Worm (Caenorhabditis elegans) whole organism, L3 larva: Measurements from ENCODE around the gene W07G4.8.

Source experiments
- R02D3.7 ChIP-seq: fragments of 150-350 bp; optimal IDR thresholded peaks from 2 replicates; lab custom pipeline; 2014; ENCODE audit warnings: missing biosample characterization, missing genetic modification characterization
- ZK546.5 ChIP-seq: sonication (generic microtip); optimal IDR thresholded peaks from 2 replicates; lab custom pipeline; 2017; ENCODE audit warnings: missing biosample characterization, missing genetic modification characterization
- aly-2 ChIP-seq: fragments of 150-350 bp; optimal IDR thresholded peaks from 2 replicates; lab custom pipeline; 2014; ENCODE audit warnings: missing biosample characterization, missing genetic modification characterization
- ama-1 ChIP-seq: fragments of 150-350 bp; optimal IDR thresholded peaks from 2 replicates; lab custom pipeline; 2018
- ceh-16 ChIP-seq: sonication (generic microtip); optimal IDR thresholded peaks from 2 replicates; lab custom pipeline; 2017; ENCODE audit warnings: missing biosample characterization, missing genetic modification characterization
- ceh-28 ChIP-seq: fragments of 150-350 bp; optimal IDR thresholded peaks from 2 replicates; lab custom pipeline; 2014; ENCODE audit warnings: missing biosample characterization, missing genetic modification reagents, missing genetic modification characterization
- ceh-82 ChIP-seq: fragments of 150-350 bp; optimal IDR thresholded peaks from 2 replicates; lab custom pipeline; 2014; ENCODE audit warnings: missing biosample characterization, missing genetic modification characterization
- ceh-9 ChIP-seq: sonication (generic microtip); optimal IDR thresholded peaks from 2 replicates; lab custom pipeline; 2018; ENCODE audit warnings: missing biosample characterization, missing genetic modification characterization
- daf-12 ChIP-seq: fragments of 150-350 bp; optimal IDR thresholded peaks from 2 replicates; lab custom pipeline; 2014; ENCODE audit warnings: missing biosample characterization, missing genetic modification reagents, missing genetic modification characterization
- egl-27 ChIP-seq: sonication (generic microtip); optimal IDR thresholded peaks from 4 replicates; lab custom pipeline; 2017; ENCODE audit warnings: missing biosample characterization, missing genetic modification reagents, missing genetic modification characterization
- egl-5 ChIP-seq: fragments of 150-350 bp; optimal IDR thresholded peaks from 2 replicates; lab custom pipeline; 2017; ENCODE audit warnings: missing biosample characterization, missing genetic modification reagents, missing genetic modification characterization, inconsistent platforms
- elt-2 ChIP-seq: sonication (generic microtip); optimal IDR thresholded peaks from 2 replicates; lab custom pipeline; 2016; ENCODE audit warnings: missing genetic modification reagents, mild to moderate bottlenecking, missing genetic modification characterization, missing compliant biosample characterization
- elt-3 ChIP-seq, 3 experiments: fragments of 150-350 bp in 1 of 3; sonication (generic microtip) in 2 of 3; optimal IDR thresholded peaks; 2 replicates in 2 of 3; 4 replicates in 1 of 3; lab custom pipeline; 2014 to 2017; ENCODE audit warnings: missing biosample characterization in 3 of 3, missing genetic modification characterization in 3 of 3
- fkh-10 ChIP-seq: sonication (generic microtip); optimal IDR thresholded peaks from 2 replicates; lab custom pipeline; 2017; ENCODE audit warnings: missing biosample characterization, missing genetic modification reagents, missing genetic modification characterization
- fkh-2 ChIP-seq: fragments of 150-350 bp; optimal IDR thresholded peaks from 2 replicates; lab custom pipeline; 2014; ENCODE audit warnings: missing biosample characterization, missing genetic modification reagents, missing genetic modification characterization
- fos-1 ChIP-seq: fragments of 150-350 bp; optimal IDR thresholded peaks from 2 replicates; lab custom pipeline; 2014; ENCODE audit warnings: missing biosample characterization, missing genetic modification characterization
- hmg-11 ChIP-seq: sonication (generic microtip); optimal IDR thresholded peaks from 2 replicates; lab custom pipeline; 2016; ENCODE audit warnings: missing genetic modification characterization, missing compliant biosample characterization
- jun-1 ChIP-seq: fragments of 150-350 bp; optimal IDR thresholded peaks from 2 replicates; lab custom pipeline; 2014; ENCODE audit warnings: missing biosample characterization, missing genetic modification reagents, missing genetic modification characterization
- lin-15B ChIP-seq: fragments of 150-350 bp; optimal IDR thresholded peaks from 2 replicates; lab custom pipeline; 2014; ENCODE audit warnings: missing biosample characterization, missing genetic modification characterization
- lin-39 ChIP-seq: fragments of 150-350 bp; optimal IDR thresholded peaks from 2 replicates; lab custom pipeline; 2018; ENCODE audit warnings: missing biosample characterization, missing genetic modification reagents, missing genetic modification characterization
- lsy-12 ChIP-seq: sonication (generic microtip); optimal IDR thresholded peaks from 2 replicates; lab custom pipeline; 2016; ENCODE audit warnings: mild to moderate bottlenecking, missing genetic modification characterization, missing compliant biosample characterization
- mml-1 ChIP-seq: fragments of 150-350 bp; sonication (generic microtip); optimal IDR thresholded peaks from 3 replicates; lab custom pipeline; 2014; ENCODE audit warnings: missing biosample characterization, missing genetic modification characterization
- nfya-1 ChIP-seq: sonication (generic microtip); optimal IDR thresholded peaks from 2 replicates; lab custom pipeline; 2017; ENCODE audit warnings: missing genetic modification characterization, mild to moderate bottlenecking, missing compliant biosample characterization, antibody characterized with exemption, moderate library complexity; ENCODE audit not compliant: insufficient read depth
- nhr-11 ChIP-seq: fragments of 150-350 bp; optimal IDR thresholded peaks from 2 replicates; lab custom pipeline; 2014; ENCODE audit warnings: missing biosample characterization, missing genetic modification characterization
- nhr-12 ChIP-seq: fragments of 150-350 bp; optimal IDR thresholded peaks from 2 replicates; lab custom pipeline; 2014; ENCODE audit warnings: missing biosample characterization, missing genetic modification characterization
- nhr-23 ChIP-seq: fragments of 150-350 bp; optimal IDR thresholded peaks from 2 replicates; lab custom pipeline; 2014; ENCODE audit warnings: missing biosample characterization, missing genetic modification reagents, missing genetic modification characterization
- nhr-237 ChIP-seq: fragments of 150-350 bp; optimal IDR thresholded peaks from 2 replicates; lab custom pipeline; 2014; ENCODE audit warnings: missing biosample characterization, missing genetic modification characterization
- nhr-25 ChIP-seq: sonication (generic microtip); optimal IDR thresholded peaks from 2 replicates; lab custom pipeline; 2017; ENCODE audit warnings: missing biosample characterization, missing genetic modification characterization
- nhr-28 ChIP-seq: fragments of 150-350 bp; optimal IDR thresholded peaks from 2 replicates; lab custom pipeline; 2014; ENCODE audit warnings: missing biosample characterization, missing genetic modification characterization
- nhr-43 ChIP-seq: sonication (generic microtip); optimal IDR thresholded peaks from 2 replicates; lab custom pipeline; 2016; ENCODE audit warnings: mild to moderate bottlenecking, missing genetic modification characterization, missing compliant biosample characterization; ENCODE audit not compliant: poor library complexity, severe bottlenecking
- nhr-67 ChIP-seq: fragments of 150-350 bp; optimal IDR thresholded peaks from 2 replicates; lab custom pipeline; 2014; ENCODE audit warnings: missing biosample characterization, missing genetic modification characterization
- nhr-76 ChIP-seq: fragments of 150-350 bp; sonication (generic microtip); optimal IDR thresholded peaks from 5 replicates; lab custom pipeline; 2014; ENCODE audit warnings: missing biosample characterization, missing genetic modification characterization
- nhr-77 ChIP-seq: fragments of 150-350 bp; optimal IDR thresholded peaks from 2 replicates; lab custom pipeline; 2014; ENCODE audit warnings: missing biosample characterization, missing genetic modification characterization
- pha-4 ChIP-seq: fragments of 150-350 bp; optimal IDR thresholded peaks from 2 replicates; lab custom pipeline; 2014; ENCODE audit warnings: missing biosample characterization, missing genetic modification reagents, missing genetic modification characterization
- pqm-1 ChIP-seq: fragments of 150-350 bp; optimal IDR thresholded peaks from 2 replicates; lab custom pipeline; 2017; ENCODE audit warnings: missing biosample characterization, missing genetic modification characterization, inconsistent platforms
- sea-2 ChIP-seq: fragments of 150-350 bp; sonication (generic microtip); optimal IDR thresholded peaks from 4 replicates; lab custom pipeline; 2014; ENCODE audit warnings: missing biosample characterization, missing genetic modification reagents, missing genetic modification characterization
- skn-1 ChIP-seq: fragments of 150-350 bp; optimal IDR thresholded peaks from 2 replicates; lab custom pipeline; 2014; ENCODE audit warnings: missing biosample characterization, missing genetic modification characterization
- snpc-4 ChIP-seq: fragments of 150-350 bp; optimal IDR thresholded peaks from 2 replicates; lab custom pipeline; 2014; ENCODE audit warnings: missing biosample characterization, missing genetic modification characterization
- tbx-2 ChIP-seq: sonication (generic microtip); optimal IDR thresholded peaks from 2 replicates; lab custom pipeline; 2016; ENCODE audit warnings: mild to moderate bottlenecking, missing genetic modification characterization, missing compliant biosample characterization
- unc-62 ChIP-seq: fragments of 150-350 bp; sonication (generic microtip); optimal IDR thresholded peaks from 4 replicates; lab custom pipeline; 2014; ENCODE audit warnings: missing biosample characterization, missing genetic modification reagents, missing genetic modification characterization
- zag-1 ChIP-seq: fragments of 150-350 bp; optimal IDR thresholded peaks from 2 replicates; lab custom pipeline; 2014; ENCODE audit warnings: missing biosample characterization, missing genetic modification characterization
- ztf-11 ChIP-seq: fragments of 150-350 bp; optimal IDR thresholded peaks from 2 replicates; lab custom pipeline; 2014; ENCODE audit warnings: missing biosample characterization, missing genetic modification characterization
- ztf-4 ChIP-seq: fragments of 150-350 bp; optimal IDR thresholded peaks from 2 replicates; lab custom pipeline; 2014; ENCODE audit warnings: missing biosample characterization, missing genetic modification characterization

W07G4.8 gene

DNA sequence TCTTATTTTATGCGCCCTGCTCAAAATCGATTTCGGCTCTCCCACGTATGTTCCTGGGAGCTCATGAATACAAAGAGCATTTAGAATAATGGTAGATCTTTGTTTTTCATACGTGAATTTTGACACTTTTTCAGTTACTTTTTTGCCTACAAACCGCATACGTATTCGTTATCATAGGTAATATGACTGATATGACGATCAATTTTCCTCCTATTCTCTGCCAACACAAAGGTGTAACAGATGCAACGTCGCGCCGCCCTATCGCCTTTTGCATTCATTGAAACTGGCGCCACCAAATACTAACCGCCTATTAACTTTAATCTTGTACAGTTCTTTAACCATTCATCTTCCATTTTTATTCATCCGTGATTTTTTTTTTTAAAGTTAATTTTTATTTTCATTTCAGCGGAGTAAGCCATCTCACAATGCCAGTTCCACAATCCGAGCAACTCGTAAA, 1.8 kb downstream of the W07G4.8 start, which contains the start of gene W07G4.5:
Gene W07G4.5 (plus strand): TSS at position 407 of the 457 bp plus-strand sequence.
- TF ChIP-seq elt-2 (tag; lab: Kevin White, UChicago) (peak; percentile 89), egl-27 (no peak), pqm-1 (tag; lab: Kevin White, UChicago) (peak; percentile 76), ZK546.5 (tag; lab: Kevin White, UChicago) (no peak), nhr-25 (tag; lab: Kevin White, UChicago) (no peak), fkh-2 (no peak)
- TF ChIP-seq, all 47 proteins: peak for 2

DNA sequence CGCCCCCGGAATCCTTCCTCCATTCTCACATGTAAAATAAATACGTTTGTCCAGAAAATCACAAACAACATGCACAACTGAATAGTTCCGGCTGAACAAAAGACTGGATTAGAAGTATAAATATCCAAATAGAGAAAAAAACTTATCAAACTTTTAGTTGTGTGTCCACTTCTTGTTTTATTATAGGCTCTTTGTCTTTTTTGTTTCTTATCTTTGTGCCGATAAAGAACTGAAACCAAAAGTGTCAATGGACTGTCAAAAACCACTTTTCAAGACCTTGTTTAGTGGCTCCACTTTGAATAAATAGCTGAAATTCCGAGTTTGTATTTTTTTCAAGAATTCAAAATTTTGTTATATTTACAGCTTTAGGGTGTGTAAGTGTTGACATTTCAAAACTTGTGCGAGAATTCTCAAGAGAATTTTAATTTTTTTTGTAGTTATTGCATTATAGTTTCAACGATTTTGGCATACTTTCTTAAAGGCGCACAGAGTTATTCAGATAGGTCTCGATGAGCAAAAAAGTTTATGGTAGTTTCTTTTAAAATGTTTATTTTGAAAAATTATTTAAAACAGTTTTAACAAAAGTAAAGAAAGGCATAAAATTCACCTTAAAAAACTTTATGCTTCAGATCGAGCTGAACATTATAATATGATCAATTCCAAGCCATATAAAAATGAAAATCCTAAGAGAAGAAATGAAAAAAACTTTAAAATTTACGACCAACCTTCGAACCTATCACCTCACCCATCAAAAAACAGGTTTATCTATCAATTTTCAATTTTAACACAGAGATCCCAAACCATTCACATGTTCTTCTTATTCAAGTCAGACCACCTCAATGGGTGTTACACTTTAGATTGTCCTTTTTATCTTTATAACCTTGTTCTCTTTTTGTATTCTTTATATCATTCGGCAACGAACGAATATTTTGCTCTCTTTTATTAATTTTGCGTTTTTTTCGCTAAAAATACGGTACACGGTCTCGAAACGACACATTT, 2.9 kb downstream of the W07G4.8 start:
- TF ChIP-seq ceh-9 (tag; lab: Kevin White, UChicago), result no peak
- no peak for TF ChIP-seq R02D3.7 (tag; lab: Kevin White, UChicago)
- TF ChIP-seq unc-62, result no peak
- TF ChIP-seq fkh-10 (GFP tag; lab: Kevin White, UChicago), result no peak
- peak; percentile 31 for TF ChIP-seq nhr-25 (tag; lab: Kevin White, UChicago)
- no peak for TF ChIP-seq ztf-11 (tag; lab: Kevin White, UChicago)
- no peak for TF ChIP-seq lin-15B
- no peak for TF ChIP-seq fos-1 (tag; lab: Kevin White, UChicago)
- TF ChIP-seq elt-3 (tag; optimal IDR thresholded peaks at IDR 0.05; lab: Kevin White, UChicago), result no peak
- no peak for TF ChIP-seq lin-39 (tag; lab: Kevin White, UChicago)
- TF ChIP-seq tbx-2 (tag; lab: Kevin White, UChicago), result no peak
- TF ChIP-seq zag-1 (tag; lab: Kevin White, UChicago), result no peak
- no peak for TF ChIP-seq nhr-12 (tag; lab: Kevin White, UChicago)
- no peak for TF ChIP-seq nhr-237 (tag; lab: Kevin White, UChicago)
- TF ChIP-seq ceh-82 (tag; lab: Kevin White, UChicago), result no peak
- no peak for TF ChIP-seq nfya-1 (tag; lab: Kevin White, UChicago)
- no peak for TF ChIP-seq snpc-4
- TF ChIP-seq pqm-1 (tag; lab: Kevin White, UChicago), result peak; percentile 46
- peak; percentile 78 for TF ChIP-seq elt-2 (tag; lab: Kevin White, UChicago)
- TF ChIP-seq pha-4, result peak; percentile 3
- no peak for TF ChIP-seq sea-2
- peak; percentile 59 for TF ChIP-seq nhr-43 (tag; lab: Kevin White, UChicago)
- TF ChIP-seq nhr-23 (tag; lab: Kevin White, UChicago), result peak; percentile 36
- no peak for TF ChIP-seq skn-1 (tag; lab: Kevin White, UChicago)
- TF ChIP-seq nhr-67 (tag; lab: Kevin White, UChicago), result no peak
- no peak for TF ChIP-seq jun-1 (tag; lab: Kevin White, UChicago)
- no peak for TF ChIP-seq nhr-28 (tag; lab: Kevin White, UChicago)
- no peak for TF ChIP-seq nhr-76 (tag; lab: Kevin White, UChicago)
- TF ChIP-seq ceh-28 (tag; lab: Kevin White, UChicago), result no peak
- no peak for TF ChIP-seq aly-2
- TF ChIP-seq fkh-2, result no peak
- TF ChIP-seq mml-1, result no peak
- no peak for TF ChIP-seq ceh-16 (tag; lab: Kevin White, UChicago)
- TF ChIP-seq ztf-4 (tag; lab: Kevin White, UChicago), result no peak
- TF ChIP-seq nhr-11 (tag; lab: Kevin White, UChicago), result no peak
- TF ChIP-seq ama-1 (lab: Kevin White, UChicago), result no peak
- TF ChIP-seq daf-12 (tag; lab: Kevin White, UChicago), result no peak
- TF ChIP-seq lsy-12, result no peak
- no peak for TF ChIP-seq ZK546.5 (tag; lab: Kevin White, UChicago)
- no peak for TF ChIP-seq hmg-11 (tag; lab: Kevin White, UChicago)
- TF ChIP-seq egl-5 (tag; lab: Kevin White, UChicago), result no peak
- no peak for TF ChIP-seq egl-27
- no peak for TF ChIP-seq nhr-77 (tag; lab: Kevin White, UChicago)
